Fruit fly (Drosophila melanogaster) whole organism, embryonic: ENCODE results near the gene CG14402.

Experiments
- Aef1 ChIP-seq: fragments of 200-800 bp; sonication (Bioruptor generic); IDR thresholded peaks from 3 replicates; pipeline ENCODE4 v1.3.6; 2022; ENCODE audit warnings: missing biosample characterization, missing genetic modification characterization
- Antp ChIP-seq: fragments of 200-800 bp; sonication (Bioruptor generic); optimal IDR thresholded peaks from 3 replicates; lab custom pipeline; 2016; ENCODE audit warnings: missing biosample characterization, missing genetic modification characterization
- Atf-2 ChIP-seq: fragments of 200-800 bp; sonication (Bioruptor generic); optimal IDR thresholded peaks from 2 replicates; lab custom pipeline; 2016; ENCODE audit warnings: missing biosample characterization, missing genetic modification characterization
- CG10274 ChIP-seq: fragments of 200-800 bp; sonication (Bioruptor generic); optimal IDR thresholded peaks from 3 replicates; lab custom pipeline; 2017; ENCODE audit warnings: missing biosample characterization, mild to moderate bottlenecking, missing genetic modification characterization
- CG10543 ChIP-seq: fragments of 200-800 bp; sonication (Bioruptor generic); optimal IDR thresholded peaks from 3 replicates; lab custom pipeline; 2017; ENCODE audit warnings: missing biosample characterization, mild to moderate bottlenecking, missing genetic modification characterization, moderate library complexity
- CG11398 ChIP-seq: fragments of 200-800 bp; sonication (Bioruptor generic); optimal IDR thresholded peaks from 2 replicates; lab custom pipeline; 2016; ENCODE audit warnings: missing biosample characterization, missing genetic modification characterization
- CG12071 ChIP-seq: fragments of 200-800 bp; sonication (Bioruptor generic); optimal IDR thresholded peaks from 3 replicates; lab custom pipeline; 2018; ENCODE audit warnings: missing biosample characterization, mild to moderate bottlenecking, missing genetic modification characterization
- CG13296 ChIP-seq: fragments of 200-800 bp; sonication (Bioruptor generic); optimal IDR thresholded peaks from 3 replicates; lab custom pipeline; 2018; ENCODE audit warnings: missing biosample characterization, mild to moderate bottlenecking, missing genetic modification characterization
- CG13424 ChIP-seq: fragments of 200-800 bp; sonication (Bioruptor generic); optimal IDR thresholded peaks from 2 replicates; lab custom pipeline; 2019; ENCODE audit warnings: missing biosample characterization, mild to moderate bottlenecking, missing genetic modification characterization, moderate library complexity
- CG13894 ChIP-seq: fragments of 200-800 bp; sonication (Bioruptor generic); optimal IDR thresholded peaks from 3 replicates; lab custom pipeline; 2018; ENCODE audit warnings: missing biosample characterization, mild to moderate bottlenecking, missing genetic modification characterization, moderate library complexity
- CG14710 ChIP-seq: fragments of 200-800 bp; sonication (Bioruptor generic); optimal IDR thresholded peaks from 3 replicates; lab custom pipeline; 2019; ENCODE audit warnings: missing biosample characterization, mild to moderate bottlenecking, missing genetic modification characterization, moderate library complexity
- CG15073 ChIP-seq: fragments of 200-800 bp; sonication (Bioruptor generic); optimal IDR thresholded peaks from 2 replicates; lab custom pipeline; 2016; ENCODE audit warnings: missing biosample characterization, missing genetic modification characterization
- CG15514 ChIP-seq: fragments of 200-800 bp; sonication (Bioruptor generic); optimal IDR thresholded peaks from 3 replicates; lab custom pipeline; 2017; ENCODE audit warnings: missing biosample characterization, missing genetic modification characterization, mild to moderate bottlenecking, moderate library complexity, missing genetic modification reagents
- CG15601 ChIP-seq: fragments of 200-800 bp; sonication (Bioruptor generic); optimal IDR thresholded peaks from 3 replicates; lab custom pipeline; 2019; ENCODE audit warnings: missing biosample characterization, mild to moderate bottlenecking, missing genetic modification characterization, moderate library complexity
- CG18011 ChIP-seq: fragments of 200-800 bp; sonication (Bioruptor generic); optimal IDR thresholded peaks from 2 replicates; lab custom pipeline; 2017; ENCODE audit warnings: missing biosample characterization, missing genetic modification characterization, mild to moderate bottlenecking, moderate library complexity, missing genotype
- CG18262 ChIP-seq: fragments of 200-800 bp; optimal IDR thresholded peaks from 3 replicates; lab custom pipeline; 2019; ENCODE audit warnings: missing biosample characterization, mild to moderate bottlenecking, missing genetic modification characterization, moderate library complexity
- CG2199 ChIP-seq: fragments of 200-800 bp; sonication (Bioruptor generic); IDR thresholded peaks from 3 replicates; pipeline ENCODE4 v1.3.6; 2022; ENCODE audit warnings: missing biosample characterization, missing genetic modification characterization
- CG3995 ChIP-seq: fragments of 200-800 bp; sonication (Bioruptor generic); optimal IDR thresholded peaks from 3 replicates; lab custom pipeline; 2016; ENCODE audit warnings: missing biosample characterization, missing genetic modification characterization
- CG43689 ChIP-seq: fragments of 200-800 bp; sonication (Bioruptor generic); IDR thresholded peaks from 2 replicates; pipeline ENCODE4 v1.3.6; 2022; ENCODE audit warnings: missing biosample characterization, missing genetic modification characterization
- CG6175 ChIP-seq: fragments of 200-800 bp; sonication (Bioruptor generic); IDR thresholded peaks from 3 replicates; pipeline ENCODE4 v1.3.6; 2022; ENCODE audit warnings: missing biosample characterization, missing genetic modification characterization
- CG7271 ChIP-seq: fragments of 200-800 bp; sonication (Bioruptor generic); optimal IDR thresholded peaks from 2 replicates; lab custom pipeline; 2018; ENCODE audit warnings: missing biosample characterization, mild to moderate bottlenecking, missing genetic modification characterization, moderate library complexity
- CG7839 ChIP-seq: fragments of 200-800 bp; sonication (Bioruptor generic); optimal IDR thresholded peaks from 3 replicates; lab custom pipeline; 2018; ENCODE audit warnings: missing biosample characterization, mild to moderate bottlenecking, missing genetic modification characterization, moderate library complexity
- CHES-1-like ChIP-seq: fragments of 200-800 bp; sonication (Bioruptor generic); optimal IDR thresholded peaks from 2 replicates; lab custom pipeline; 2016; ENCODE audit warnings: missing biosample characterization, missing genetic modification characterization
- D ChIP-seq, 2 experiments: fragments of 200-800 bp in 1 of 2; fragments of >200 bp in 1 of 2; sonication (Bioruptor generic) in 1 of 2; optimal IDR thresholded peaks; 2 replicates in 1 of 2; 3 replicates in 1 of 2; lab custom pipeline; 2017; ENCODE audit warnings: mild to moderate bottlenecking in 1 of 2, missing biosample characterization in 1 of 2, missing genetic modification characterization in 1 of 2, missing genetic modification reagents in 1 of 2
- E2f2 ChIP-seq: fragments of 200-800 bp; sonication (Bioruptor generic); IDR thresholded peaks from 2 replicates; pipeline ENCODE4 v1.3.6; 2022; ENCODE audit warnings: missing biosample characterization, missing genetic modification characterization
- HLH4C ChIP-seq: fragments of 200-800 bp; sonication (Bioruptor generic); IDR thresholded peaks from 3 replicates; pipeline ENCODE4 v1.3.6; 2022; ENCODE audit warnings: missing biosample characterization, missing genetic modification characterization; ENCODE audit not compliant: partially characterized antibody
- Hr3 ChIP-seq: fragments of 200-800 bp; sonication (Bioruptor generic); optimal IDR thresholded peaks from 3 replicates; lab custom pipeline; 2016; ENCODE audit warnings: missing biosample characterization, missing genetic modification characterization
- MBD-R2 ChIP-seq: fragments of 200-800 bp; sonication (Bioruptor generic); IDR thresholded peaks from 2 replicates; pipeline ENCODE4 v1.3.6; 2022; ENCODE audit warnings: missing biosample characterization, missing genetic modification characterization
- Mes4 ChIP-seq: fragments of 200-800 bp; sonication (Bioruptor generic); optimal IDR thresholded peaks from 2 replicates; lab custom pipeline; 2016; ENCODE audit warnings: missing biosample characterization, missing genetic modification characterization
- Ptx1 ChIP-seq: fragments of 200-800 bp; sonication (Bioruptor generic); IDR thresholded peaks from 2 replicates; pipeline ENCODE4 v1.3.6; 2022; ENCODE audit warnings: missing biosample characterization, missing genetic modification characterization
- ap ChIP-seq: fragments of 200-800 bp; sonication (Bioruptor generic); IDR thresholded peaks from 2 replicates; pipeline ENCODE4 v1.3.6; 2022; ENCODE audit warnings: missing biosample characterization, missing genetic modification characterization
- ase ChIP-seq: fragments of 200-800 bp; sonication (Bioruptor generic); IDR thresholded peaks from 3 replicates; pipeline ENCODE4 v1.3.6; 2022; ENCODE audit warnings: missing biosample characterization, missing genetic modification characterization
- btn ChIP-seq: fragments of 200-800 bp; sonication (Bioruptor generic); optimal IDR thresholded peaks from 2 replicates; lab custom pipeline; 2016; ENCODE audit warnings: missing biosample characterization, missing genetic modification characterization
- chm ChIP-seq: fragments of 200-800 bp; sonication (Bioruptor generic); IDR thresholded peaks from 2 replicates; pipeline ENCODE4 v1.3.6; 2022; ENCODE audit warnings: missing biosample characterization, missing genetic modification characterization
- chn ChIP-seq: fragments of 200-800 bp; sonication (Bioruptor generic); optimal IDR thresholded peaks from 2 replicates; lab custom pipeline; 2016; ENCODE audit warnings: missing biosample characterization, missing genetic modification characterization
- dimm ChIP-seq: fragments of 200-800 bp; sonication (Bioruptor generic); IDR thresholded peaks from 2 replicates; pipeline ENCODE4 v1.3.6; 2022; ENCODE audit warnings: missing biosample characterization, missing genetic modification characterization
- eyg ChIP-seq: fragments of 200-800 bp; sonication (Bioruptor generic); optimal IDR thresholded peaks from 3 replicates; lab custom pipeline; 2016; ENCODE audit warnings: missing biosample characterization, missing genetic modification characterization
- grn ChIP-seq: fragments of 200-800 bp; sonication (Bioruptor generic); optimal IDR thresholded peaks from 3 replicates; lab custom pipeline; 2017; ENCODE audit warnings: missing biosample characterization, missing genetic modification characterization
- h ChIP-seq: fragments of >200 bp; optimal IDR thresholded peaks from 2 replicates; lab custom pipeline; 2017
- lbe ChIP-seq: fragments of 200-800 bp; sonication (Bioruptor generic); optimal IDR thresholded peaks from 2 replicates; lab custom pipeline; 2016; ENCODE audit warnings: missing biosample characterization, mild to moderate bottlenecking, missing genetic modification characterization
- lilli ChIP-seq: fragments of 200-800 bp; sonication (Bioruptor generic); optimal IDR thresholded peaks from 3 replicates; lab custom pipeline; 2016; ENCODE audit warnings: missing biosample characterization, missing genetic modification characterization
- lmd ChIP-seq: fragments of 200-800 bp; sonication (Bioruptor generic); IDR thresholded peaks from 2 replicates; pipeline ENCODE4 v1.3.6; 2022; ENCODE audit warnings: missing biosample characterization, missing genetic modification characterization
- nau ChIP-seq: fragments of 200-800 bp; sonication (Bioruptor generic); optimal IDR thresholded peaks from 3 replicates; lab custom pipeline; 2017; ENCODE audit warnings: missing biosample characterization, mild to moderate bottlenecking, missing genetic modification characterization, missing genetic modification reagents
- nerfin-1 ChIP-seq: fragments of 200-800 bp; sonication (Bioruptor generic); optimal IDR thresholded peaks from 3 replicates; lab custom pipeline; 2019; ENCODE audit warnings: missing biosample characterization, mild to moderate bottlenecking, missing genetic modification characterization, moderate library complexity
- nmo ChIP-seq: fragments of 200-800 bp; sonication (Bioruptor generic); optimal IDR thresholded peaks from 2 replicates; lab custom pipeline; 2018; ENCODE audit warnings: missing biosample characterization, mild to moderate bottlenecking, missing genetic modification characterization, moderate library complexity
- oc ChIP-seq: fragments of 200-800 bp; sonication (Bioruptor generic); optimal IDR thresholded peaks from 2 replicates; lab custom pipeline; 2018; ENCODE audit warnings: missing biosample characterization, mild to moderate bottlenecking, missing genetic modification characterization, moderate library complexity
- odd ChIP-seq: fragments of 200-800 bp; sonication (Bioruptor generic); optimal IDR thresholded peaks from 2 replicates; lab custom pipeline; 2017; ENCODE audit warnings: missing biosample characterization, mild to moderate bottlenecking, missing genetic modification characterization
- pfk ChIP-seq: fragments of 200-800 bp; sonication (Bioruptor generic); optimal IDR thresholded peaks from 2 replicates; lab custom pipeline; 2018; ENCODE audit warnings: missing biosample characterization, mild to moderate bottlenecking, missing genetic modification characterization, moderate library complexity
- phol ChIP-seq: fragments of 200-800 bp; sonication (Bioruptor generic); optimal IDR thresholded peaks from 3 replicates; lab custom pipeline; 2018; ENCODE audit warnings: missing biosample characterization, mild to moderate bottlenecking, missing genetic modification characterization, moderate library complexity
- wek ChIP-seq: fragments of 200-800 bp; sonication (Bioruptor generic); optimal IDR thresholded peaks from 3 replicates; lab custom pipeline; 2018; ENCODE audit warnings: missing biosample characterization, mild to moderate bottlenecking, missing genetic modification characterization, moderate library complexity

The CG14402 gene

DNA sequence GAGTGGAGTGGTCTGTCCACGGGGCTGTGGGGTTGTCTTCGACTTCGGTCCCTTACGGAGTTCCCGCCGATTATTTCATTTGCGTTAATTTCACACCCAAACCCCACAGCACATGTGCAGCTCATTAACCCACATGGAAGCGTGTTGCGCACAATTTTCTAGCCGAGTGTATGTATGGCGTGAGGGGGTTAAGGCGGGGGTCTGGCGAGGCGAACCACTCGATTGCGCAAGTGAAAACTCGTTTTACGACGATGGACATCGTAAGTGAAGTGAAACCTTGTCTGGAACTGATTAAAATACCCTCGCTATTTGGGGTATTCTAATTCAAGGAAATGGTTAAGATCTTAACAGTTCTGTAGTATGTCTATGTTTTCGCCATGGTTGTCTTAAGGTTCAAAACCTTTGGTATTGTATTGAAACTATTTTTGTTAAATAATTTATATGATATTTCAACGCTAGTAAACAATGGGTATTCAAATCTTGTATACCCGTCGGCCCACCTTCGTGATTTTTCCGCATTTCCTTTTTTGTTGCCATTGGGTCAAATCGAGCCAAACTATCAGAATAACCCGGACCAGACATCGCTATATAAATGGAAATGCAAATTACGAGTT, 38.0 kb upstream of the CG14402 start (continued):
- TF ChIP-seq Aef1 (GFP tag; lab: Robert Waterston, UW) (0 out of 3 replicates have a peak, but pooled peaks have one; percentile 20), CG14710 (no peak), phol (tag; lab: Kevin White, UChicago) (peak; percentile 45), CG18262 (peak; percentile 55), HLH4C (GFP tag; lab: Robert Waterston, UW) (no peak), chn (GFP tag; lab: Kevin White, UChicago) (no peak), ase (GFP tag; lab: Robert Waterston, UW) (peak; percentile 56; the same call in 2 of the 3 replicates), MBD-R2 (GFP tag; lab: Robert Waterston, UW) (no peak), CG18011 (GFP tag; lab: Kevin White, UChicago) (no peak), wek (GFP tag; lab: Kevin White, UChicago) (peak; percentile 45), Atf-2 (no peak), CG15073 (GFP tag; lab: Kevin White, UChicago) (no peak), chm (GFP tag; lab: Robert Waterston, UW) (no peak), nerfin-1 (tag; lab: Kevin White, UChicago) (no peak), Antp (GFP tag; lab: Kevin White, UChicago) (no peak), CG15601 (peak; percentile 18), CG10543 (GFP tag; lab: Kevin White, UChicago) (peak; percentile 31), CG43689 (GFP tag; lab: Robert Waterston, UW) (no peak), E2f2 (GFP tag; lab: Robert Waterston, UW) (peak; percentile 59), CG15514 (peak; percentile 13), odd (GFP tag; lab: Kevin White, UChicago) (peak; percentile 7), pfk (no peak), CG6175 (no peak), CG13424 (peak; percentile 55), CG7271 (tag; lab: Kevin White, UChicago) (no peak), CG13296 (GFP tag; lab: Kevin White, UChicago) (peak; percentile 68), Ptx1 (GFP tag; lab: Robert Waterston, UW) (peak; percentile 72), Hr3 (peak; percentile 21), lbe (GFP tag; lab: Kevin White, UChicago) (no peak), CG3995 (GFP tag; lab: Kevin White, UChicago) (no peak), btn (GFP tag; lab: Kevin White, UChicago) (no peak), CG2199 (GFP tag; lab: Robert Waterston, UW) (no peak), D (optimal IDR thresholded peaks at IDR 0.05; lab: Kevin White, UChicago) (no peak), D (GFP tag; optimal IDR thresholded peaks at IDR 0.05; lab: Kevin White, UChicago) (peak; percentile 17), CHES-1-like (GFP tag; lab: Kevin White, UChicago) (no peak), CG11398 (GFP tag; lab: Kevin White, UChicago) (no peak), lilli (peak; percentile 15), nmo (GFP tag; lab: Kevin White, UChicago) (peak; percentile 58), ap (GFP tag; lab: Robert Waterston, UW) (peak; percentile 54; the same call in 1 of the 2 replicates), grn (GFP tag; lab: Kevin White, UChicago) (no peak), CG10274 (GFP tag; lab: Kevin White, UChicago) (peak; percentile 9), CG7839 (peak; percentile 62), h (lab: Kevin White, UChicago) (no peak), dimm (GFP tag; lab: Robert Waterston, UW) (peak; percentile 31; the same call in 1 of the 2 replicates), lmd (GFP tag; lab: Robert Waterston, UW) (peak; percentile 53; the same call in 1 of the 2 replicates), Mes4 (GFP tag; lab: Kevin White, UChicago) (no peak), oc (tag; lab: Kevin White, UChicago) (peak; percentile 6), eyg (GFP tag; lab: Kevin White, UChicago) (no peak), CG12071 (GFP tag; lab: Kevin White, UChicago) (peak; percentile 35), nau (GFP tag; lab: Kevin White, UChicago) (peak; percentile 18), CG13894 (tag; lab: Kevin White, UChicago) (no peak)
